Fruit fly (Drosophila melanogaster) whole organism, embryonic: Measurements from ENCODE around the gene CG32075.

Experiments
- ATbp ChIP-seq: fragments of 200-800 bp; sonication (Bioruptor generic); optimal IDR thresholded peaks from 2 replicates; lab custom pipeline; 2017; ENCODE audit warnings: missing biosample characterization, mild to moderate bottlenecking, missing genetic modification characterization, missing genetic modification reagents
- Aef1 ChIP-seq: fragments of 200-800 bp; sonication (Bioruptor generic); IDR thresholded peaks from 3 replicates; pipeline ENCODE4 v1.3.6; 2022; ENCODE audit warnings: missing biosample characterization, missing genetic modification characterization
- B-H1 ChIP-seq: fragments of 200-800 bp; sonication (Bioruptor generic); IDR thresholded peaks from 3 replicates; pipeline ENCODE4 v1.3.6; 2022; ENCODE audit warnings: missing biosample characterization, missing genetic modification characterization
- B-H2 ChIP-seq: fragments of 200-800 bp; sonication (Bioruptor generic); optimal IDR thresholded peaks from 2 replicates; lab custom pipeline; 2018; ENCODE audit warnings: missing biosample characterization, mild to moderate bottlenecking, missing genetic modification characterization
- CG10543 ChIP-seq: fragments of 200-800 bp; sonication (Bioruptor generic); optimal IDR thresholded peaks from 3 replicates; lab custom pipeline; 2017; ENCODE audit warnings: missing biosample characterization, mild to moderate bottlenecking, missing genetic modification characterization, moderate library complexity
- CG12219 ChIP-seq: fragments of 200-800 bp; sonication (Bioruptor generic); optimal IDR thresholded peaks from 3 replicates; lab custom pipeline; 2018; ENCODE audit warnings: missing biosample characterization, mild to moderate bottlenecking, missing genetic modification characterization
- CG12769 ChIP-seq: fragments of 200-800 bp; sonication (Bioruptor generic); optimal IDR thresholded peaks from 2 replicates; lab custom pipeline; 2019; ENCODE audit warnings: missing biosample characterization, mild to moderate bottlenecking, missing genetic modification characterization, moderate library complexity
- CG1603 ChIP-seq: fragments of 200-800 bp; sonication (Bioruptor generic); optimal IDR thresholded peaks from 2 replicates; lab custom pipeline; 2019; ENCODE audit warnings: missing biosample characterization, mild to moderate bottlenecking, missing genetic modification characterization, moderate library complexity
- CG16863 ChIP-seq: fragments of 200-800 bp; sonication (Bioruptor generic); optimal IDR thresholded peaks from 3 replicates; lab custom pipeline; 2016; ENCODE audit warnings: missing biosample characterization, missing genetic modification characterization
- CG17361 ChIP-seq: fragments of 200-800 bp; sonication (Bioruptor generic); IDR thresholded peaks from 3 replicates; pipeline ENCODE4 v1.3.6; 2022; ENCODE audit warnings: missing biosample characterization, missing genetic modification characterization
- CG1832 ChIP-seq: fragments of 200-800 bp; sonication (Bioruptor generic); optimal IDR thresholded peaks from 2 replicates; lab custom pipeline; 2017; ENCODE audit warnings: missing biosample characterization, mild to moderate bottlenecking, missing genetic modification characterization, inconsistent platforms
- CG34422 ChIP-seq: fragments of 200-800 bp; sonication (Bioruptor generic); IDR thresholded peaks from 3 replicates; pipeline ENCODE4 v1.3.6; 2022; ENCODE audit warnings: missing biosample characterization, missing genetic modification characterization
- CG3995 ChIP-seq: fragments of 200-800 bp; sonication (Bioruptor generic); optimal IDR thresholded peaks from 3 replicates; lab custom pipeline; 2016; ENCODE audit warnings: missing biosample characterization, missing genetic modification characterization
- CG6791 ChIP-seq: fragments of 200-800 bp; sonication (Bioruptor generic); IDR thresholded peaks from 3 replicates; pipeline ENCODE4 v1.3.6; 2022; ENCODE audit warnings: missing biosample characterization, missing genetic modification characterization; ENCODE audit not compliant: partially characterized antibody
- CG7556 ChIP-seq: fragments of 200-800 bp; sonication (Bioruptor generic); optimal IDR thresholded peaks from 2 replicates; lab custom pipeline; 2017; ENCODE audit warnings: missing biosample characterization, mild to moderate bottlenecking, missing genetic modification characterization
- CG7786 ChIP-seq: fragments of 200-800 bp; sonication (Bioruptor generic); optimal IDR thresholded peaks from 2 replicates; lab custom pipeline; 2016; ENCODE audit warnings: missing biosample characterization, missing genetic modification characterization
- CG8290 ChIP-seq, 3 experiments: fragments of 200-800 bp; sonication (Bioruptor generic); optimal IDR thresholded peaks; 2 replicates each; lab custom pipeline; 2016 to 2019; ENCODE audit warnings: missing biosample characterization in 3 of 3, missing genetic modification characterization in 3 of 3, mild to moderate bottlenecking in 2 of 3, moderate library complexity in 1 of 3
- D ChIP-seq, 2 experiments: fragments of 200-800 bp in 1 of 2; fragments of >200 bp in 1 of 2; sonication (Bioruptor generic) in 1 of 2; optimal IDR thresholded peaks; 2 replicates in 1 of 2; 3 replicates in 1 of 2; lab custom pipeline; 2017; ENCODE audit warnings: mild to moderate bottlenecking in 1 of 2, missing biosample characterization in 1 of 2, missing genetic modification characterization in 1 of 2, missing genetic modification reagents in 1 of 2
- Dbx ChIP-seq: fragments of 200-800 bp; sonication (Bioruptor generic); IDR thresholded peaks from 3 replicates; pipeline ENCODE4 v1.3.6; 2022; ENCODE audit warnings: missing biosample characterization, missing genetic modification characterization
- Fer2 ChIP-seq: fragments of 200-800 bp; sonication (Bioruptor generic); optimal IDR thresholded peaks from 2 replicates; lab custom pipeline; 2018; ENCODE audit warnings: missing biosample characterization, mild to moderate bottlenecking, missing genetic modification characterization, moderate library complexity
- Hr78 ChIP-seq, 2 experiments: fragments of 200-800 bp in 1 of 2; fragments of >200 bp in 1 of 2; sonication (Bioruptor generic) in 1 of 2; optimal IDR thresholded peaks; 2 replicates each; lab custom pipeline; 2017 to 2019; ENCODE audit warnings: missing biosample characterization in 2 of 2, missing genetic modification characterization in 2 of 2, mild to moderate bottlenecking in 1 of 2, moderate library complexity in 1 of 2
- Scr ChIP-seq: fragments of 200-800 bp; sonication (Bioruptor generic); IDR thresholded peaks from 2 replicates; pipeline ENCODE4 v1.3.6; 2022; ENCODE audit warnings: missing biosample characterization, missing genetic modification characterization; ENCODE audit not compliant: partially characterized antibody
- Taf1 ChIP-seq: fragments of 200-800 bp; sonication (Bioruptor generic); IDR thresholded peaks from 2 replicates; pipeline ENCODE4 v1.3.6; 2022; ENCODE audit warnings: missing biosample characterization, missing genetic modification characterization
- ap ChIP-seq: fragments of 200-800 bp; sonication (Bioruptor generic); IDR thresholded peaks from 2 replicates; pipeline ENCODE4 v1.3.6; 2022; ENCODE audit warnings: missing biosample characterization, missing genetic modification characterization
- btn ChIP-seq: fragments of 200-800 bp; sonication (Bioruptor generic); optimal IDR thresholded peaks from 2 replicates; lab custom pipeline; 2016; ENCODE audit warnings: missing biosample characterization, missing genetic modification characterization
- dm ChIP-seq: fragments of 200-800 bp; sonication (Bioruptor generic); optimal IDR thresholded peaks from 3 replicates; lab custom pipeline; 2016; ENCODE audit warnings: missing biosample characterization, missing genetic modification characterization
- eve ChIP-seq, 2 experiments: fragments of >200 bp; optimal IDR thresholded peaks; 2 replicates each; lab custom pipeline; 2017; ENCODE audit warnings: missing biosample characterization in 2 of 2, missing genetic modification characterization in 2 of 2
- fd3F ChIP-seq: fragments of 200-800 bp; sonication (Bioruptor generic); optimal IDR thresholded peaks from 2 replicates; lab custom pipeline; 2018; ENCODE audit warnings: missing biosample characterization, mild to moderate bottlenecking, missing genetic modification characterization, moderate library complexity
- ftz-f1 ChIP-seq: fragments of 200-800 bp; sonication (Bioruptor generic); optimal IDR thresholded peaks from 2 replicates; lab custom pipeline; 2016; ENCODE audit warnings: missing biosample characterization, missing genetic modification characterization
- gfzf ChIP-seq: fragments of 200-800 bp; sonication (Bioruptor generic); optimal IDR thresholded peaks from 2 replicates; lab custom pipeline; 2016; ENCODE audit warnings: missing biosample characterization, mild to moderate bottlenecking, missing genetic modification characterization, moderate library complexity
- inv ChIP-seq: fragments of 200-800 bp; sonication (Bioruptor generic); IDR thresholded peaks from 2 replicates; pipeline ENCODE4 v1.3.6; 2022; ENCODE audit warnings: missing biosample characterization, missing genetic modification characterization; ENCODE audit not compliant: partially characterized antibody
- jing ChIP-seq: fragments of 200-800 bp; sonication (Bioruptor generic); optimal IDR thresholded peaks from 2 replicates; lab custom pipeline; 2018; ENCODE audit warnings: missing biosample characterization, mild to moderate bottlenecking, missing genetic modification characterization
- ken ChIP-seq: fragments of 200-800 bp; sonication (Bioruptor generic); IDR thresholded peaks from 3 replicates; pipeline ENCODE4 v1.3.6; 2022; ENCODE audit warnings: missing biosample characterization, missing genetic modification characterization
- mam ChIP-seq: fragments of 200-800 bp; sonication (Bioruptor generic); optimal IDR thresholded peaks from 3 replicates; lab custom pipeline; 2016; ENCODE audit warnings: missing biosample characterization, missing genetic modification characterization
- odd ChIP-seq: fragments of 200-800 bp; sonication (Bioruptor generic); optimal IDR thresholded peaks from 2 replicates; lab custom pipeline; 2017; ENCODE audit warnings: missing biosample characterization, mild to moderate bottlenecking, missing genetic modification characterization
- onecut ChIP-seq: fragments of 200-800 bp; sonication (Bioruptor generic); IDR thresholded peaks from 2 replicates; pipeline ENCODE4 v1.3.6; 2022; ENCODE audit warnings: missing biosample characterization, missing genetic modification characterization
- pfk ChIP-seq: fragments of 200-800 bp; sonication (Bioruptor generic); optimal IDR thresholded peaks from 2 replicates; lab custom pipeline; 2018; ENCODE audit warnings: missing biosample characterization, mild to moderate bottlenecking, missing genetic modification characterization, moderate library complexity
- pros ChIP-seq: fragments of 200-800 bp; sonication (Bioruptor generic); optimal IDR thresholded peaks from 3 replicates; lab custom pipeline; 2019; ENCODE audit warnings: missing biosample characterization, mild to moderate bottlenecking, missing genetic modification characterization, moderate library complexity
- ro ChIP-seq: fragments of 200-800 bp; sonication (Bioruptor generic); IDR thresholded peaks from 2 replicates; pipeline ENCODE4 v1.3.6; 2022; ENCODE audit warnings: missing biosample characterization, missing genetic modification characterization
- seq ChIP-seq: fragments of 200-800 bp; sonication (Bioruptor generic); IDR thresholded peaks from 2 replicates; pipeline ENCODE4 v1.3.6; 2022; ENCODE audit warnings: missing biosample characterization, missing genetic modification characterization
- sqz ChIP-seq: fragments of 200-800 bp; sonication (Bioruptor generic); optimal IDR thresholded peaks from 3 replicates; lab custom pipeline; 2018; ENCODE audit warnings: missing biosample characterization, mild to moderate bottlenecking, missing genetic modification characterization
- ssp ChIP-seq: fragments of 200-800 bp; sonication (Bioruptor generic); IDR thresholded peaks from 2 replicates; pipeline ENCODE4 v1.3.6; 2022; ENCODE audit warnings: missing biosample characterization, missing genetic modification characterization
- stc ChIP-seq: fragments of 200-800 bp; sonication (Bioruptor generic); IDR thresholded peaks from 2 replicates; pipeline ENCODE4 v1.3.6; 2022; ENCODE audit warnings: missing biosample characterization, missing genetic modification characterization
- tll ChIP-seq, 2 experiments: fragments of 200-800 bp in 1 of 2; fragments of >200 bp in 1 of 2; sonication (Bioruptor generic) in 1 of 2; optimal IDR thresholded peaks; 2 replicates each; lab custom pipeline; 2017 to 2019; ENCODE audit warnings: missing biosample characterization in 2 of 2, missing genetic modification characterization in 2 of 2, mild to moderate bottlenecking in 1 of 2, moderate library complexity in 1 of 2
- vfl ChIP-seq: fragments of 200-800 bp; sonication (Bioruptor generic); optimal IDR thresholded peaks from 2 replicates; lab custom pipeline; 2016; ENCODE audit warnings: missing biosample characterization, missing genetic modification characterization
- wor ChIP-seq: fragments of 200-800 bp; sonication (Bioruptor generic); IDR thresholded peaks from 2 replicates; pipeline ENCODE4 v1.3.6; 2022; ENCODE audit warnings: missing biosample characterization, missing genetic modification characterization
- yki ChIP-seq: fragments of >200 bp; optimal IDR thresholded peaks from 3 replicates; lab custom pipeline; 2018
- z ChIP-seq: fragments of 200-800 bp; sonication (Bioruptor generic); IDR thresholded peaks from 3 replicates; pipeline ENCODE4 v1.3.6; 2022; ENCODE audit warnings: missing biosample characterization, missing genetic modification characterization

CG32075 gene

dm6 chr3L:11113198-11114197 lies 48.8 kb upstream of the CG32075 start, which contains the start of gene Sod1 (continued):
- TF ChIP-seq CG10543 (GFP tag; lab: Kevin White, UChicago) (no peak), stc (GFP tag; lab: Robert Waterston, UW) (0 out of 2 replicates have a peak, but pooled peaks have one; percentile 22), Hr78 (GFP tag; optimal IDR thresholded peaks at IDR 0.05; lab: Kevin White, UChicago) (peak in 1 of 2 experiments; percentile 97), Aef1 (GFP tag; lab: Robert Waterston, UW) (no peak), jing (GFP tag; lab: Kevin White, UChicago) (no peak), CG1603 (tag; lab: Kevin White, UChicago) (peak; percentile 27), onecut (GFP tag; lab: Robert Waterston, UW) (no peak), CG1832 (GFP tag; lab: Kevin White, UChicago) (no peak), B-H2 (GFP tag; lab: Kevin White, UChicago) (no peak), Fer2 (no peak), CG34422 (peak; percentile 83; the same call in 1 of the 3 replicates), vfl (GFP tag; lab: Kevin White, UChicago) (no peak), pros (GFP tag; lab: Kevin White, UChicago) (no peak), ro (no peak), CG3995 (GFP tag; lab: Kevin White, UChicago) (peak; percentile 89), Taf1 (GFP tag; lab: Robert Waterston, UW) (no peak), inv (no peak), CG17361 (GFP tag; lab: Robert Waterston, UW) (no peak), eve (GFP tag; optimal IDR thresholded peaks at IDR 0.05; lab: Kevin White, UChicago) (no peak), btn (GFP tag; lab: Kevin White, UChicago) (no peak), CG12219 (GFP tag; lab: Kevin White, UChicago) (no peak), fd3F (GFP tag; lab: Kevin White, UChicago) (no peak), yki (lab: Kevin White, UChicago) (no peak), Scr (GFP tag; lab: Robert Waterston, UW) (0 out of 2 replicates have a peak, but pooled peaks have one; percentile 33), Dbx (GFP tag; lab: Robert Waterston, UW) (no peak), CG7786 (GFP tag; lab: Kevin White, UChicago) (no peak), sqz (GFP tag; lab: Kevin White, UChicago) (peak; percentile 22), ken (GFP tag; lab: Robert Waterston, UW) (no peak), z (GFP tag; lab: Robert Waterston, UW) (no peak), pfk (no peak), ftz-f1 (GFP tag; lab: Kevin White, UChicago) (peak; percentile 90), CG12769 (tag; lab: Kevin White, UChicago) (no peak), ssp (GFP tag; lab: Robert Waterston, UW) (peak; percentile 76), gfzf (GFP tag; lab: Kevin White, UChicago) (peak; percentile 92), D (optimal IDR thresholded peaks at IDR 0.05; lab: Kevin White, UChicago) (no peak), D (GFP tag; optimal IDR thresholded peaks at IDR 0.05; lab: Kevin White, UChicago) (no peak), tll (GFP tag; optimal IDR thresholded peaks at IDR 0.05; lab: Kevin White, UChicago) (no peak), odd (GFP tag; lab: Kevin White, UChicago) (no peak), CG8290 (GFP tag; optimal IDR thresholded peaks at IDR 0.05; lab: Kevin White, UChicago) (no peak), CG8290 (tag; optimal IDR thresholded peaks at IDR 0.05; lab: Kevin White, UChicago) (no peak), B-H1 (no peak), mam (GFP tag; lab: Kevin White, UChicago) (no peak), ATbp (GFP tag; lab: Kevin White, UChicago) (no peak), seq (GFP tag; lab: Robert Waterston, UW) (no peak), ap (GFP tag; lab: Robert Waterston, UW) (no peak), wor (GFP tag; lab: Robert Waterston, UW) (no peak), CG6791 (GFP tag; lab: Robert Waterston, UW) (no peak), CG16863 (GFP tag; lab: Kevin White, UChicago) (no peak), dm (GFP tag; lab: Kevin White, UChicago) (peak; percentile 15), CG7556 (no peak)
